Fruit fly (Drosophila melanogaster): Measurements from ENCODE around the gene alphaTub84B.

The alphaTub84B gene

dm6 chr3R:7117590-7117989 is 31.2 kb downstream of the alphaTub84B start, which contains the start of gene Mlp84B:
Gene Mlp84B, minus strand, starts transcription at chr3R:7117732.
- TF ChIP-seq Blimp-1 (GFP tag; optimal IDR thresholded peaks at IDR 0.05): no peak
- no peak for TF ChIP-seq Eip75B (GFP tag; optimal IDR thresholded peaks at IDR 0.05)
- no peak for TF ChIP-seq spab (GFP tag; optimal IDR thresholded peaks at IDR 0.05)
- TF ChIP-seq Gug (GFP tag; IDR thresholded peaks at IDR 0.05): no peak
- TF ChIP-seq Eip78C (GFP tag): no peak
- TF ChIP-seq CG6854 (GFP tag; optimal IDR thresholded peaks at IDR 0.05): no peak
- TF ChIP-seq vri (GFP tag; optimal IDR thresholded peaks at IDR 0.05): no peak

dm6 chr3R:7122172-7123072 is 36.0 kb downstream of the alphaTub84B start:
- no peak for TF ChIP-seq ss (GFP tag; optimal IDR thresholded peaks at IDR 0.05)
- no peak for TF ChIP-seq CG11294 (GFP tag; IDR thresholded peaks at IDR 0.05)
- no peak for TF ChIP-seq CG32006 (GFP tag; optimal IDR thresholded peaks at IDR 0.05)
- no peak for TF ChIP-seq Met (GFP tag; optimal IDR thresholded peaks at IDR 0.05)
- TF ChIP-seq esn (GFP tag; optimal IDR thresholded peaks at IDR 0.05): peak; percentile 16
- no peak for TF ChIP-seq fd59A (GFP tag; optimal IDR thresholded peaks at IDR 0.05)
- peak; percentile 64 for TF ChIP-seq fkh (GFP tag; optimal IDR thresholded peaks at IDR 0.05)
- no peak for TF ChIP-seq CG8319 (GFP tag; optimal IDR thresholded peaks at IDR 0.05)
- TF ChIP-seq Eip93F (GFP tag; optimal IDR thresholded peaks at IDR 0.05): no peak
- TF ChIP-seq Hr39 (GFP tag; optimal IDR thresholded peaks at IDR 0.05): no peak
- no peak for TF ChIP-seq CG4318 (GFP tag; optimal IDR thresholded peaks at IDR 0.05)
- TF ChIP-seq CG6163 (GFP tag; IDR thresholded peaks at IDR 0.05): no peak
- TF ChIP-seq Blimp-1 (GFP tag; optimal IDR thresholded peaks at IDR 0.05): peak; percentile 79
- no peak for TF ChIP-seq CG10669 (GFP tag; optimal IDR thresholded peaks at IDR 0.05)
- no peak for TF ChIP-seq Gug (GFP tag; IDR thresholded peaks at IDR 0.05)
- TF ChIP-seq pdm3 (GFP tag; optimal IDR thresholded peaks at IDR 0.05): no peak
- TF ChIP-seq Eip78C (GFP tag): peak; percentile 30
- no peak for TF ChIP-seq CG16779 (tag; optimal IDR thresholded peaks at IDR 0.05)
- TF ChIP-seq eg (GFP tag; IDR thresholded peaks at IDR 0.05): no peak
- no peak for TF ChIP-seq Ets21C (GFP tag; optimal IDR thresholded peaks at IDR 0.05)
- TF ChIP-seq topi (GFP tag; optimal IDR thresholded peaks at IDR 0.05): no peak
- peak; percentile 67 for TF ChIP-seq Eip75B (GFP tag; optimal IDR thresholded peaks at IDR 0.05)
- no peak for TF ChIP-seq CG6808 (GFP tag; optimal IDR thresholded peaks at IDR 0.05)
- TF ChIP-seq net (GFP tag; optimal IDR thresholded peaks at IDR 0.05): no peak
- no peak for TF ChIP-seq dsx (GFP tag; optimal IDR thresholded peaks at IDR 0.05; ENCODE audit: poor library complexity, severe bottlenecking)
- peak; percentile 3 for TF ChIP-seq Sox102F (GFP tag; optimal IDR thresholded peaks at IDR 0.05)
- TF ChIP-seq svp (GFP tag): peak; percentile 86
- no peak for TF ChIP-seq CG10631 (GFP tag; optimal IDR thresholded peaks at IDR 0.05)
- no peak for TF ChIP-seq lz (GFP tag; optimal IDR thresholded peaks at IDR 0.05)
- no peak for TF ChIP-seq CG8632 (GFP tag; optimal IDR thresholded peaks at IDR 0.05)
- TF ChIP-seq CG6854 (GFP tag; optimal IDR thresholded peaks at IDR 0.05): peak; percentile 81
- TF ChIP-seq Lpt (GFP tag; optimal IDR thresholded peaks at IDR 0.05): no peak
- TF ChIP-seq fd85E (GFP tag; optimal IDR thresholded peaks at IDR 0.05): no peak
- no peak for TF ChIP-seq CG1621 (tag; optimal IDR thresholded peaks at IDR 0.05)
- TF ChIP-seq CG11762 (GFP tag; optimal IDR thresholded peaks at IDR 0.05; ENCODE audit: insufficient read depth): no peak
- no peak for TF ChIP-seq achi (GFP tag; optimal IDR thresholded peaks at IDR 0.05)
- no peak for TF ChIP-seq CG3919 (GFP tag; optimal IDR thresholded peaks at IDR 0.05)
- TF ChIP-seq CG6792 (GFP tag; optimal IDR thresholded peaks at IDR 0.05): no peak
- no peak for TF ChIP-seq CG31627 (GFP tag; optimal IDR thresholded peaks at IDR 0.05)
- no peak for TF ChIP-seq CG9139 (GFP tag; optimal IDR thresholded peaks at IDR 0.05)
- TF ChIP-seq CG34406 (GFP tag; optimal IDR thresholded peaks at IDR 0.05): no peak
- TF ChIP-seq Smox (GFP tag; optimal IDR thresholded peaks at IDR 0.05): no peak
- TF ChIP-seq CG15336 (GFP tag; IDR thresholded peaks at IDR 0.05): 0 out of 2 replicates have a peak, but pooled peaks have one; percentile 9
- no peak for TF ChIP-seq CG6276 (GFP tag; optimal IDR thresholded peaks at IDR 0.05)
- TF ChIP-seq acj6 (GFP tag; optimal IDR thresholded peaks at IDR 0.05): no peak
- no peak for TF ChIP-seq Ets96B (tag; optimal IDR thresholded peaks at IDR 0.05)

All from whole organism, prepupa.